Worm (Caenorhabditis elegans) whole organism, L1 larva: ENCODE results near the gene T05C12.15.

Source experiments
- Y116A8C.19 ChIP-seq: sonication (generic microtip); optimal IDR thresholded peaks from 2 replicates; lab custom pipeline; 2016; ENCODE audit warnings: missing compliant biosample characterization, missing genetic modification characterization, borderline replicate concordance
- fkh-4 ChIP-seq: sonication (generic microtip); optimal IDR thresholded peaks from 2 replicates; lab custom pipeline; 2016; ENCODE audit warnings: missing compliant biosample characterization, missing genetic modification characterization, borderline replicate concordance
- skn-1 ChIP-seq: fragments of 150-350 bp; optimal IDR thresholded peaks from 2 replicates; lab custom pipeline; 2014; ENCODE audit warnings: missing biosample characterization, missing genetic modification characterization
- zag-1 ChIP-seq: fragments of 150-350 bp; optimal IDR thresholded peaks from 2 replicates; lab custom pipeline; 2014; ENCODE audit warnings: missing biosample characterization, missing genetic modification characterization

DNA sequence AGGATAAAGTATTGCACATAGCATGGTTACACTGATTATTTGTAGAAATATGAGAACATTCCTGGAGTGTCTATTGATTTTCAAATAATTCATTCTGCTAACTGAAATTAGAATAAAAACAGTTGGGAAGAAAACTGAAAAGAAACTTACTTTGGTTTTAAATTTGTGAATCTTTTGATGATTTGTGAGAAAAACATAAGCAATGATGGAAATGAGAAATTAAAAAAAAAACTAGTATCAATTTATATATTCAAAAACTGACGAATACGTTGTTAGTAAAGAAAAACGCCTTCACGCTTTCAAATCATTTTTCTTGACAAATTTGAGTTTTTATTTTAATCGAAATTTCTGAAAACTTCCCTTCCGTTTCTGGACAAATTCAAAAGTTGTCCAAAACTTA lies 23.7 kb downstream of the T05C12.15 start, which contains the start of gene T05C12.9:
- TF ChIP-seq skn-1 (tag; lab: Kevin White, UChicago) (no peak), Y116A8C.19 (tag; lab: Kevin White, UChicago) (no peak), zag-1 (tag; lab: Kevin White, UChicago) (no peak), fkh-4 (tag; lab: Kevin White, UChicago) (no peak)
